Worm (Caenorhabditis elegans) whole organism, L3 larva: ENCODE data around the gene pat-9.

Experiments
- R02D3.7 ChIP-seq: fragments of 150-350 bp; optimal IDR thresholded peaks from 2 replicates; lab custom pipeline; 2014; ENCODE audit warnings: missing biosample characterization, missing genetic modification characterization
- ZK546.5 ChIP-seq: sonication (generic microtip); optimal IDR thresholded peaks from 2 replicates; lab custom pipeline; 2017; ENCODE audit warnings: missing biosample characterization, missing genetic modification characterization
- aly-2 ChIP-seq: fragments of 150-350 bp; optimal IDR thresholded peaks from 2 replicates; lab custom pipeline; 2014; ENCODE audit warnings: missing biosample characterization, missing genetic modification characterization
- ceh-16 ChIP-seq: sonication (generic microtip); optimal IDR thresholded peaks from 2 replicates; lab custom pipeline; 2017; ENCODE audit warnings: missing biosample characterization, missing genetic modification characterization
- ceh-28 ChIP-seq: fragments of 150-350 bp; optimal IDR thresholded peaks from 2 replicates; lab custom pipeline; 2014; ENCODE audit warnings: missing biosample characterization, missing genetic modification reagents, missing genetic modification characterization
- daf-12 ChIP-seq: fragments of 150-350 bp; optimal IDR thresholded peaks from 2 replicates; lab custom pipeline; 2014; ENCODE audit warnings: missing biosample characterization, missing genetic modification reagents, missing genetic modification characterization
- elt-2 ChIP-seq: sonication (generic microtip); optimal IDR thresholded peaks from 2 replicates; lab custom pipeline; 2016; ENCODE audit warnings: missing genetic modification reagents, mild to moderate bottlenecking, missing genetic modification characterization, missing compliant biosample characterization
- eor-1 ChIP-seq, 2 experiments: fragments of 150-350 bp; optimal IDR thresholded peaks; 2 replicates each; lab custom pipeline; 2014 to 2018; ENCODE audit warnings: missing biosample characterization in 2 of 2, missing genetic modification characterization in 2 of 2
- fkh-10 ChIP-seq: sonication (generic microtip); optimal IDR thresholded peaks from 2 replicates; lab custom pipeline; 2017; ENCODE audit warnings: missing biosample characterization, missing genetic modification reagents, missing genetic modification characterization
- fkh-2 ChIP-seq: fragments of 150-350 bp; optimal IDR thresholded peaks from 2 replicates; lab custom pipeline; 2014; ENCODE audit warnings: missing biosample characterization, missing genetic modification reagents, missing genetic modification characterization
- fos-1 ChIP-seq: fragments of 150-350 bp; optimal IDR thresholded peaks from 2 replicates; lab custom pipeline; 2014; ENCODE audit warnings: missing biosample characterization, missing genetic modification characterization
- hmg-11 ChIP-seq: sonication (generic microtip); optimal IDR thresholded peaks from 2 replicates; lab custom pipeline; 2016; ENCODE audit warnings: missing genetic modification characterization, missing compliant biosample characterization
- jun-1 ChIP-seq: fragments of 150-350 bp; optimal IDR thresholded peaks from 2 replicates; lab custom pipeline; 2014; ENCODE audit warnings: missing biosample characterization, missing genetic modification reagents, missing genetic modification characterization
- lin-15B ChIP-seq: fragments of 150-350 bp; optimal IDR thresholded peaks from 2 replicates; lab custom pipeline; 2014; ENCODE audit warnings: missing biosample characterization, missing genetic modification characterization
- nfya-1 ChIP-seq: sonication (generic microtip); optimal IDR thresholded peaks from 2 replicates; lab custom pipeline; 2017; ENCODE audit warnings: missing genetic modification characterization, mild to moderate bottlenecking, missing compliant biosample characterization, antibody characterized with exemption, moderate library complexity; ENCODE audit not compliant: insufficient read depth
- nhr-11 ChIP-seq: fragments of 150-350 bp; optimal IDR thresholded peaks from 2 replicates; lab custom pipeline; 2014; ENCODE audit warnings: missing biosample characterization, missing genetic modification characterization
- nhr-12 ChIP-seq: fragments of 150-350 bp; optimal IDR thresholded peaks from 2 replicates; lab custom pipeline; 2014; ENCODE audit warnings: missing biosample characterization, missing genetic modification characterization
- nhr-237 ChIP-seq: fragments of 150-350 bp; optimal IDR thresholded peaks from 2 replicates; lab custom pipeline; 2014; ENCODE audit warnings: missing biosample characterization, missing genetic modification characterization
- nhr-25 ChIP-seq: sonication (generic microtip); optimal IDR thresholded peaks from 2 replicates; lab custom pipeline; 2017; ENCODE audit warnings: missing biosample characterization, missing genetic modification characterization
- nhr-43 ChIP-seq: sonication (generic microtip); optimal IDR thresholded peaks from 2 replicates; lab custom pipeline; 2016; ENCODE audit warnings: mild to moderate bottlenecking, missing genetic modification characterization, missing compliant biosample characterization; ENCODE audit not compliant: poor library complexity, severe bottlenecking
- nhr-67 ChIP-seq: fragments of 150-350 bp; optimal IDR thresholded peaks from 2 replicates; lab custom pipeline; 2014; ENCODE audit warnings: missing biosample characterization, missing genetic modification characterization
- nhr-76 ChIP-seq: fragments of 150-350 bp; sonication (generic microtip); optimal IDR thresholded peaks from 5 replicates; lab custom pipeline; 2014; ENCODE audit warnings: missing biosample characterization, missing genetic modification characterization
- nhr-77 ChIP-seq: fragments of 150-350 bp; optimal IDR thresholded peaks from 2 replicates; lab custom pipeline; 2014; ENCODE audit warnings: missing biosample characterization, missing genetic modification characterization
- pha-4 ChIP-seq: fragments of 150-350 bp; optimal IDR thresholded peaks from 2 replicates; lab custom pipeline; 2014; ENCODE audit warnings: missing biosample characterization, missing genetic modification reagents, missing genetic modification characterization
- pqm-1 ChIP-seq: fragments of 150-350 bp; optimal IDR thresholded peaks from 2 replicates; lab custom pipeline; 2017; ENCODE audit warnings: missing biosample characterization, missing genetic modification characterization, inconsistent platforms
- sea-2 ChIP-seq: fragments of 150-350 bp; sonication (generic microtip); optimal IDR thresholded peaks from 4 replicates; lab custom pipeline; 2014; ENCODE audit warnings: missing biosample characterization, missing genetic modification reagents, missing genetic modification characterization
- snpc-4 ChIP-seq: fragments of 150-350 bp; optimal IDR thresholded peaks from 2 replicates; lab custom pipeline; 2014; ENCODE audit warnings: missing biosample characterization, missing genetic modification characterization
- tbx-2 ChIP-seq: sonication (generic microtip); optimal IDR thresholded peaks from 2 replicates; lab custom pipeline; 2016; ENCODE audit warnings: mild to moderate bottlenecking, missing genetic modification characterization, missing compliant biosample characterization
- unc-39 ChIP-seq: sonication (generic microtip); optimal IDR thresholded peaks from 4 replicates; lab custom pipeline; 2017; ENCODE audit warnings: missing biosample characterization, missing genetic modification characterization
- unc-62 ChIP-seq: fragments of 150-350 bp; sonication (generic microtip); optimal IDR thresholded peaks from 4 replicates; lab custom pipeline; 2014; ENCODE audit warnings: missing biosample characterization, missing genetic modification reagents, missing genetic modification characterization
- ztf-11 ChIP-seq: fragments of 150-350 bp; optimal IDR thresholded peaks from 2 replicates; lab custom pipeline; 2014; ENCODE audit warnings: missing biosample characterization, missing genetic modification characterization
- ztf-4 ChIP-seq: fragments of 150-350 bp; optimal IDR thresholded peaks from 2 replicates; lab custom pipeline; 2014; ENCODE audit warnings: missing biosample characterization, missing genetic modification characterization

Gene pat-9

ce11 chrX:16536230-16536940 lies at the start of gene pat-9:
Gene pat-9, plus strand, starts transcription at chrX:16536890.
- no peak for TF ChIP-seq lin-15B
- TF ChIP-seq eor-1 (tag; optimal IDR thresholded peaks at IDR 0.05; lab: Kevin White, UChicago): no peak
- TF ChIP-seq hmg-11 (tag; lab: Kevin White, UChicago): no peak
- TF ChIP-seq ceh-28: no peak
- no peak for TF ChIP-seq ztf-4 (tag; lab: Kevin White, UChicago)
- TF ChIP-seq nfya-1 (tag; lab: Kevin White, UChicago): peak; percentile 3
- TF ChIP-seq ztf-11: no peak
- no peak for TF ChIP-seq nhr-77 (tag; lab: Kevin White, UChicago)
- TF ChIP-seq, all 47 proteins: peak for 1

DNA sequence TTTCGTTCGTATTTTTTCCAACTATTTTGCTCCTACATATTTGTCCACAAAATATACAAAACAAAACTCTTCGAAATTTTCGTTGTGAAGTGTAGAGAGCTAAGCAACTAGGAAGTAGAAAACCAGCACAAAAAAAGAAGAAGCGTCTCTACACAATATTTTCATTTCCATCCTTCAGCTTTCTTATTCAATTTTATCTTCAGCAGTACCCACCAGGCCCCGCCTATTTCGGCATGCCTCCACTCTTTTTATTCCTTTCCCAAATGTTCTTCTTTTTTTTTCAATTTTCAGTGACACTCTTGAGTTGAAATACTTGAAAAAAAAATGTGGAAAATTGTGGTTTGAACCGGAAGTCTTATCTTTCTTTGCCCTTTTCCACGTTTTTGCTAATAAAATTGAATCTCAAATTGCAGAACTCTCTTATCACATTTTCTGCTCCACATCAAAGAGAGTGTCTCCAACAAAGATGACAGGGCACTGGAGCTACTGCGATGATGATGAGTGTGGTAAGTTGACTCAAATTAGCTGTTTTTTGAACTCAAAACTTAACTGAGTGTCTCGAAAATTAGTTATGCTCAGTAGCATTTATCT lies 49.5 kb upstream of the pat-9 start, which contains the start of gene cah-3:
Gene cah-3 (plus strand): TSS at position 414 of the 591 bp plus-strand sequence.
- TF ChIP-seq R02D3.7 (no peak), ceh-16 (tag; lab: Kevin White, UChicago) (no peak), pqm-1 (tag; lab: Kevin White, UChicago) (peak; percentile 16), fkh-10 (peak; percentile 61), elt-2 (tag; lab: Kevin White, UChicago) (peak; percentile 72)

- TF ChIP-seq fos-1 (tag; lab: Kevin White, UChicago): no peak
- TF ChIP-seq pqm-1 (tag; lab: Kevin White, UChicago): no peak
- TF ChIP-seq unc-39 (tag; lab: Kevin White, UChicago): no peak
- no peak for TF ChIP-seq ZK546.5
- no peak for TF ChIP-seq nhr-43 (tag; lab: Kevin White, UChicago)
- TF ChIP-seq nhr-77 (tag; lab: Kevin White, UChicago): no peak
- TF ChIP-seq hmg-11 (tag; lab: Kevin White, UChicago): no peak
- no peak for TF ChIP-seq fkh-2
Observed at ce11 chrX:16490753-16491152, 45.9 kb upstream of the pat-9 start.

- TF ChIP-seq fkh-2 (no peak), nhr-25 (tag; lab: Kevin White, UChicago) (no peak), eor-1 (tag; optimal IDR thresholded peaks at IDR 0.05; lab: Kevin White, UChicago) (no peak), nhr-11 (tag; lab: Kevin White, UChicago) (no peak), unc-62 (GFP tag; lab: Kevin White, UChicago) (no peak), tbx-2 (tag; lab: Kevin White, UChicago) (no peak), unc-39 (tag; lab: Kevin White, UChicago) (no peak), nhr-12 (tag; lab: Kevin White, UChicago) (no peak)
- TF ChIP-seq, all 47 proteins: peak for 0
Observed at ce11 chrX:16494630-16495029, 42.1 kb upstream of the pat-9 start, which contains the start of gene K05G3.2. Gene K05G3.2, plus strand, starts transcription at chrX:16494930.

- no peak for TF ChIP-seq jun-1 (tag; lab: Kevin White, UChicago)
- TF ChIP-seq elt-2 (tag; lab: Kevin White, UChicago): no peak
- TF ChIP-seq nhr-67 (tag; lab: Kevin White, UChicago): no peak
- no peak for TF ChIP-seq sea-2 (GFP tag; lab: Kevin White, UChicago)
- no peak for TF ChIP-seq nhr-25 (tag; lab: Kevin White, UChicago)
- no peak for TF ChIP-seq ZK546.5
- no peak for TF ChIP-seq lin-15B
- no peak for TF ChIP-seq R02D3.7
- no peak for TF ChIP-seq nhr-76
- no peak for TF ChIP-seq nhr-237 (tag; lab: Kevin White, UChicago)
- no peak for TF ChIP-seq pha-4 (tag; lab: Kevin White, UChicago)
Observed at ce11 chrX:16501032-16501431, 35.7 kb upstream of the pat-9 start, which contains the start of gene K05G3.1. Gene K05G3.1, plus strand, starts transcription at chrX:16501332.

ce11 chrX:16502997-16503396 lies 33.7 kb upstream of the pat-9 start:
- TF ChIP-seq fkh-2: no peak
- no peak for TF ChIP-seq daf-12 (tag; lab: Kevin White, UChicago)
- TF ChIP-seq sea-2 (GFP tag; lab: Kevin White, UChicago): no peak
- TF ChIP-seq elt-2 (tag; lab: Kevin White, UChicago): peak; percentile 18
- TF ChIP-seq snpc-4 (tag; lab: Kevin White, UChicago): no peak
- no peak for TF ChIP-seq fos-1 (tag; lab: Kevin White, UChicago)
- TF ChIP-seq nfya-1 (tag; lab: Kevin White, UChicago): peak; percentile 13
- no peak for TF ChIP-seq aly-2 (tag; lab: Kevin White, UChicago)
- TF ChIP-seq, all 47 proteins: peak for 2
